Worm (Caenorhabditis elegans): ENCODE measurements around the gene F21A3.3.

DNA sequence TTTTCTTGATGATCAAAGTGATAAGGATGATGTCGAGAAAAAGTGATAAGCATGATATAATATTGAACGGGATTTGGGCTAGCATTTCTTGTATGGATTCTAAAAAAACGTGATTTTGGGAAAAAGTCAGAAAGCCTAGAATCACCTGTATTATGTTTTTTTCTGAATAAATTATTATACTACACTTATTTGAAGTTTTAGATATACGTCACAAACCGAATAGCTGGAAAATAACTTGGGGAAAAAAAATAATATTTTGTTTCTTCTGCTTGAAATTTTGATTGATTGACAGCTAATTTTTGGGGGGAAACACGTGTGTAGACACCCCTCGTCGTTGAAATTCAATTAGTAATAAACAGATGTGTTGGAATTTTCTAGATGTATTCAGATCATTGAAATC lies 25.0 kb upstream of the F21A3.3 start, which contains the start of gene str-264:
- TF ChIP-seq ceh-13 (GFP tag; optimal IDR thresholded peaks at IDR 0.05) (no peak), ets-7 (tag; optimal IDR thresholded peaks at IDR 0.05) (no peak)

Data from whole organism, early embryonic.